Fruit fly (Drosophila melanogaster) whole organism, pupa: Measurements from ENCODE around the gene CG32086.
A peak's percentile ranks its signal among the peaks of the same experiment; 100 is the strongest.

Source experiments
- CG14655 ChIP-seq: fragments of 200-800 bp; sonication (Bioruptor generic); optimal IDR thresholded peaks from 3 replicates; lab custom pipeline; 2017; ENCODE audit warnings: mild to moderate bottlenecking, missing biosample characterization, missing genetic modification reagents, missing genetic modification characterization
- CG15710 ChIP-seq: fragments of 200-800 bp; sonication (Bioruptor generic); optimal IDR thresholded peaks from 2 replicates; lab custom pipeline; 2018; ENCODE audit warnings: missing biosample characterization, mild to moderate bottlenecking, missing genetic modification characterization, moderate library complexity
- CG32121 ChIP-seq: fragments of 200-800 bp; sonication (Bioruptor generic); IDR thresholded peaks from 2 replicates; pipeline ENCODE4 v1.3.6; 2022; ENCODE audit warnings: missing biosample characterization, missing genetic modification characterization
- D1 ChIP-seq: fragments of 200-800 bp; sonication (Bioruptor generic); optimal IDR thresholded peaks from 2 replicates; lab custom pipeline; 2018; ENCODE audit warnings: missing biosample characterization, mild to moderate bottlenecking, missing genetic modification characterization, moderate library complexity
- EcR ChIP-seq: fragments of 200-800 bp; sonication (Bioruptor generic); optimal IDR thresholded peaks from 3 replicates; lab custom pipeline; 2019; ENCODE audit warnings: missing biosample characterization, missing genetic modification characterization, mild to moderate bottlenecking, moderate library complexity, missing genetic modification reagents
- gl ChIP-seq: fragments of 200-800 bp; sonication (Bioruptor generic); optimal IDR thresholded peaks from 2 replicates; lab custom pipeline; 2018; ENCODE audit warnings: missing biosample characterization, mild to moderate bottlenecking, missing genetic modification characterization

dm6 chr3L:11536767-11537419 lies 47.0 kb downstream of the CG32086 start:
- TF ChIP-seq CG15710 (tag; lab: Kevin White, UChicago) (no peak), EcR (GFP tag; lab: Kevin White, UChicago) (no peak), D1 (tag; lab: Kevin White, UChicago) (no peak), CG32121 (GFP tag; lab: Robert Waterston, UW) (peak; percentile 34; the same call in 1 of the 2 replicates), CG14655 (GFP tag; lab: Kevin White, UChicago) (peak; percentile 42), gl (tag; lab: Kevin White, UChicago) (no peak)
